Worm (Caenorhabditis elegans): ENCODE measurements around the gene tbh-1.

DNA sequence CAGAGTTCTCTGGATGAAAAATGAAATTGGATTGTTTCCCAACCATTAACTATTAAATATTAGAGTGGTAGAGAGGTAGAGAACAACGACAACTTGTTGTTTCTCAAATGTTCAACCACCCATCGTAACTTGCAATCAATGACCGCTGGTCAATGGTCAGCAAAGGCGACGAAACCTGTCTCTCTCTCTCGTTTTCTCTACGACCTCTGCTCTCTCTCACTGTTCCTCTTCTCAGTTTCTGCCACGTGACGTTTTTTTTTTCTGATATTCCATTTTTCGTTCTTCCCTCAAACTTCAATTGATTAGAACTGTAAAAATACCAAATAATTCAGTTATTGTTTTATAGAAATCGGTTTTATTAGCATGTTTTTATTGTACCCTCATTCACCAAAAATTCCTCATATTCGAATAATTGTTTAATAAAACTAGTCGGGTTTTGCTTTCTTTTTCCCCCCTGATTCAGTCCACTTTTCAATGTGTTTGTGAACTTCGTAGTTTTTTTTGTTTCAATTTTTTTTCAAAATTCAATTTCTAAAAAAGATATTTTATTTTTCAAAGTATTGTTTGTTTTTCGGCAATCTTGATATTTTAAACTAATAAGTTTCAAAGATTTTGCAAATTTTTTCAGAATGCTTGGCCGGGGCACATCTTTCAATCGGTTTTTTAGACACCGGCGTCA, 7.6 kb downstream of the tbh-1 start, which contains the start of gene suox-1:
- TF ChIP-seq nhr-28 (tag; optimal IDR thresholded peaks at IDR 0.05) (no peak), nhr-12 (tag; optimal IDR thresholded peaks at IDR 0.05) (no peak), tbx-2 (tag; optimal IDR thresholded peaks at IDR 0.05) (no peak)

Measured in whole organism, L1 larva.